Worm (Caenorhabditis elegans): ENCODE results near the gene srb-5.

- TF ChIP-seq elt-3 (tag; optimal IDR thresholded peaks at IDR 0.05) (no peak), nhr-28 (tag; optimal IDR thresholded peaks at IDR 0.05) (no peak), unc-62 (GFP tag; optimal IDR thresholded peaks at IDR 0.05) (no peak), nhr-25 (tag; optimal IDR thresholded peaks at IDR 0.05) (no peak), egl-27 (tag; optimal IDR thresholded peaks at IDR 0.05) (no peak), fkh-10 (GFP tag; optimal IDR thresholded peaks at IDR 0.05) (no peak)
Measured at ce11 chrII:5131800-5132199, 31.4 kb downstream of the srb-5 start.
